Fruit fly (Drosophila melanogaster): ENCODE results near the gene CG9920.

CG9920 gene

DNA sequence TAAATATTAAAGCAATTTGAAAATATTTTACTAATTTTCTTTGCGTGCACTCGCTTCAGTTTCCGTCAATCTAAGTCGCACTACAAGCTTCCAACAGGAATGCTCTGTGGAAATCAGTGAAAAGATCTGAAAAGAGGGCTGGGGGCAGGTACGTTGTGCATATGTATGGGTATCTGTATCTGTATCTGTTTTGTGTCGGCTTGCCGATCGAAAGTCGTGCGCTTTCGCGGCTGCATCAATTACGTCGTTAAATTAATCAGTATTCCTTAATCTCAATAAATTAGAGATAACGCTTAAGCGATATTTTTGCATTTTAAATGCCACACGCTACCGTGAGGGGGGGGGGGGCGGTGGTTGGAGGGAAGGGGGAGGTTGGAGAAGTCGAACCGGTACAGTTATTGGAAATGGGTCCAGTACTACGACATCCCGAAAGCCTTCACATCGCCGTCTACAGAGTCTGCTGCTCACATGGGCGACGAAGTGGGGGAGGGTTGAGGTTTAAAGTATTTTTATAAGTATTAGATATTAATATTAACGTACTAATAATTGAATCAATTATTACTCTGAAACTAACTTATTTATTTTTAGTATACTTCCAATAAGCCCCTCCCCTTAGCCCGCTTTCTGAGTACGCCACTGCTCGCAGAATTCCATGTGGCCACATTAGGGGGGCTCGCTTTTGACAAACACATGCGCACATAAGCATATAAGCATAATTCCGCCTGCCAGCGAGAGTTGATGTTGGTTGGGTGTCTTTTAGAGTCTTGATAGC, 44.7 kb downstream of the CG9920 start (continued):
- TF ChIP-seq CG10669 (GFP tag; optimal IDR thresholded peaks at IDR 0.05) = peak; percentile 92
- peak; percentile 80 for TF ChIP-seq Sox14 (GFP tag; optimal IDR thresholded peaks at IDR 0.05)
- TF ChIP-seq CG31627 (GFP tag; optimal IDR thresholded peaks at IDR 0.05) = peak; percentile 80
- peak; percentile 91 for TF ChIP-seq fd59A (GFP tag; optimal IDR thresholded peaks at IDR 0.05)
- TF ChIP-seq Blimp-1 (GFP tag; optimal IDR thresholded peaks at IDR 0.05) = peak; percentile 78
- peak; percentile 91 for TF ChIP-seq spab (GFP tag; optimal IDR thresholded peaks at IDR 0.05)
- TF ChIP-seq CG4318 (GFP tag; optimal IDR thresholded peaks at IDR 0.05) = peak; percentile 95
- peak; percentile 96 for TF ChIP-seq CG8119 (GFP tag; IDR thresholded peaks at IDR 0.05)
- peak; percentile 82 to 87 for TF ChIP-seq salr (GFP tag; optimal IDR thresholded peaks at IDR 0.05)
- TF ChIP-seq Eip93F (GFP tag; optimal IDR thresholded peaks at IDR 0.05) = peak; percentile 87
- TF ChIP-seq net (GFP tag; optimal IDR thresholded peaks at IDR 0.05) = peak; percentile 90
- peak; percentile 78 for TF ChIP-seq Eip75B (GFP tag; optimal IDR thresholded peaks at IDR 0.05)
- TF ChIP-seq CG10631 (GFP tag; optimal IDR thresholded peaks at IDR 0.05) = peak; percentile 94
- peak; percentile 95 for TF ChIP-seq OdsH (GFP tag; optimal IDR thresholded peaks at IDR 0.05)

DNA sequence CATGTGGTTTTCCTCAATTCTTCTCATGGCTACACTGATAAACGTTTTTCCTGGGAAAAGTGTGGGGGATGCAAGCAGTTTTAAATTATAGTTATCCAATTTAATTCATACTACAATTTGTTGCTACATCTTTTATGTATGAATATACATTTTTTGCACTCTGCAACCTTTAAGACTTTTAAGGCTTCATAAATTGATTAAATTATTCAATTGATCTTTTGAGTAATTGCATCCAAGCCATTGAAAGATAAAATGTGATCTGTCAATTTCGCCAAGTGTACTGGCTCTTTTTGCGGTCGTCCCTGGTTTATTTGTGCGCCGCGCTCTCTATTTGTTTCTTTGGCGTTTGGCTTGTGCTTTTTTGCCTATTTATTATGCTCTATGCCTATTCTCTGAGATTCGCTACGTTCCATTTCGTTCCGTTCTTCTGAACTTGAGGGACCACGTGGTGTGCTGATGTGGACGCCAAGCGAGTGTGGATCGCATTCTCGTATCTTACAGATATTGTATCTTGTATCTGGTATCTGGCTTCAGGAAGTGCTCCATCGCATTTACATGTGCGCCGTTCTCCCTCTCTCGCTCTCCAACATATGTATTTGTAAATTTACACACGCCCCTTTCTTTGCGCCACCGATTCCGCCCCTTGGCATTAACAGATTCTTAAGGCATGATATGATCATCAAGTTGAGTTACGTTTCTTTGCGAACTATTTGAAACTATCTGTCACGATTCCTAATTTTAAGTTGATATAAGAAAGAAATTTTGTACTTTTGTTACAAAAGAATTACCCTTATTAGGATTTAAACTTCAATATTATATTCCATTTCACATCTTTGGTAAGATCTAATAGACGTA, 45.5 kb downstream of the CG9920 start:
- TF ChIP-seq Hr39 (GFP tag; optimal IDR thresholded peaks at IDR 0.05) = no peak
- TF ChIP-seq CG9139 (GFP tag; optimal IDR thresholded peaks at IDR 0.05) = no peak
- TF ChIP-seq Hr4 (GFP tag; optimal IDR thresholded peaks at IDR 0.05) = peak; percentile 96
- peak; percentile 82 for TF ChIP-seq Sox14 (GFP tag; optimal IDR thresholded peaks at IDR 0.05)
- TF ChIP-seq Ets21C (GFP tag; optimal IDR thresholded peaks at IDR 0.05) = no peak
- no peak for TF ChIP-seq Eip93F (GFP tag; optimal IDR thresholded peaks at IDR 0.05)
- TF ChIP-seq CG15336 (GFP tag; IDR thresholded peaks at IDR 0.05) = peak; percentile 96
- TF ChIP-seq Eip75B (GFP tag; optimal IDR thresholded peaks at IDR 0.05) = peak; percentile 72
- TF ChIP-seq ss (GFP tag; optimal IDR thresholded peaks at IDR 0.05) = no peak
- TF ChIP-seq CG32006 (GFP tag; optimal IDR thresholded peaks at IDR 0.05) = peak; percentile 97
- TF ChIP-seq Eip78C (GFP tag) = peak; percentile 91
- no peak for TF ChIP-seq Blimp-1 (GFP tag; optimal IDR thresholded peaks at IDR 0.05)
- no peak for TF ChIP-seq CG7368 (GFP tag; optimal IDR thresholded peaks at IDR 0.05)
- peak; percentile 84 for TF ChIP-seq OdsH (GFP tag; optimal IDR thresholded peaks at IDR 0.05)
- peak; percentile 47 for TF ChIP-seq Ets96B (tag; optimal IDR thresholded peaks at IDR 0.05)
- TF ChIP-seq Smox (GFP tag; optimal IDR thresholded peaks at IDR 0.05) = no peak
- peak; percentile 0 for TF ChIP-seq Sox102F (GFP tag; optimal IDR thresholded peaks at IDR 0.05)
- peak; percentile 83 for TF ChIP-seq achi (GFP tag; optimal IDR thresholded peaks at IDR 0.05)
- peak; percentile 85 for TF ChIP-seq net (GFP tag; optimal IDR thresholded peaks at IDR 0.05)
- TF ChIP-seq Met (GFP tag; optimal IDR thresholded peaks at IDR 0.05) = peak; percentile 11
- no peak for TF ChIP-seq vri (GFP tag; optimal IDR thresholded peaks at IDR 0.05)
- TF ChIP-seq salr (GFP tag; optimal IDR thresholded peaks at IDR 0.05) = peak in 1 of 2 experiments; percentile 94
- TF ChIP-seq lz (GFP tag; optimal IDR thresholded peaks at IDR 0.05) = peak; percentile 23
- TF ChIP-seq spab (GFP tag; optimal IDR thresholded peaks at IDR 0.05) = peak; percentile 47
- peak; percentile 80 for TF ChIP-seq acj6 (GFP tag; optimal IDR thresholded peaks at IDR 0.05)
- peak; percentile 63 for TF ChIP-seq svp (GFP tag)
- TF ChIP-seq CG8119 (GFP tag; IDR thresholded peaks at IDR 0.05) = peak; percentile 96
- peak; percentile 54 for TF ChIP-seq CG11762 (GFP tag; optimal IDR thresholded peaks at IDR 0.05; ENCODE audit: insufficient read depth)
- peak; percentile 11 for TF ChIP-seq CG8319 (GFP tag; optimal IDR thresholded peaks at IDR 0.05)
- TF ChIP-seq dsx (GFP tag; optimal IDR thresholded peaks at IDR 0.05; ENCODE audit: poor library complexity, severe bottlenecking) = peak; percentile 9
- TF ChIP-seq CG6854 (GFP tag; optimal IDR thresholded peaks at IDR 0.05) = no peak
- TF ChIP-seq fd59A (GFP tag; optimal IDR thresholded peaks at IDR 0.05) = peak; percentile 46
- peak; percentile 82 for TF ChIP-seq pdm3 (GFP tag; optimal IDR thresholded peaks at IDR 0.05)
- TF ChIP-seq CG10669 (GFP tag; optimal IDR thresholded peaks at IDR 0.05) = peak; percentile 34
- TF ChIP-seq Hr38 (GFP tag; optimal IDR thresholded peaks at IDR 0.05) = peak; percentile 39
- TF ChIP-seq CG3919 (GFP tag; optimal IDR thresholded peaks at IDR 0.05) = peak; percentile 83
- peak; percentile 89 for TF ChIP-seq CG6163 (GFP tag; IDR thresholded peaks at IDR 0.05)
- no peak for TF ChIP-seq CG31627 (GFP tag; optimal IDR thresholded peaks at IDR 0.05)
- no peak for TF ChIP-seq topi (GFP tag; optimal IDR thresholded peaks at IDR 0.05)
- TF ChIP-seq CG34406 (GFP tag; optimal IDR thresholded peaks at IDR 0.05) = no peak
- peak; percentile 62 for TF ChIP-seq CG6808 (GFP tag; optimal IDR thresholded peaks at IDR 0.05)
- no peak for TF ChIP-seq CG11902 (GFP tag; optimal IDR thresholded peaks at IDR 0.05)

Measured in whole organism, prepupa.